Worm (Caenorhabditis elegans): ENCODE results near the gene C04A11.1.

DNA sequence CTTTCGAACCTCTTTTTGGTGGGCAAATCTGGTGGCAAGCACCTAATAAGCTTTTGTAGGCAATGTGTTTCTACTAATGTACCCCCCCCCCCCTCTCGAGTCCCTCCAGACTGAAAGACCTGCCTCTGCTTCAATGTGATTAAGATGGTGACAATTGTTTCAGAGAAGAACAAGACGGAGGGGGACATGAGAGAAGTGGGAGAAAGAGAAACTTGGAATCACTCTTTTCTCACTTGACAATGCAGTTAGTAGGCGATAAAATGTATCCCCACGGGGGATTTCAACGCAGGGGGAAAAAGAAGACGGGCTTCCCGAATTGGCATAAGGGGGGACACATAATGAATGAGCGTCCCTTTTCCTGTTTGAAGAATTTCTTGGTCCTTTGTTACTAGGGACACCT, 28.1 kb upstream of the C04A11.1 start:
- no peak for TF ChIP-seq snpc-4 (tag; optimal IDR thresholded peaks at IDR 0.05)
- no peak for TF ChIP-seq fkh-10 (GFP tag; optimal IDR thresholded peaks at IDR 0.05)
- no peak for TF ChIP-seq lin-39 (tag; optimal IDR thresholded peaks at IDR 0.05)
- no peak for TF ChIP-seq nhr-28 (tag; optimal IDR thresholded peaks at IDR 0.05)
- no peak for TF ChIP-seq unc-62 (GFP tag; optimal IDR thresholded peaks at IDR 0.05)
- TF ChIP-seq ceh-28 (tag; optimal IDR thresholded peaks at IDR 0.05): no peak
- no peak for TF ChIP-seq ceh-16 (tag; optimal IDR thresholded peaks at IDR 0.05)
- TF ChIP-seq lin-15B (tag; optimal IDR thresholded peaks at IDR 0.05): no peak
- TF ChIP-seq tbx-2 (tag; optimal IDR thresholded peaks at IDR 0.05): no peak
- TF ChIP-seq elt-3 (tag; optimal IDR thresholded peaks at IDR 0.05): no peak
- no peak for TF ChIP-seq egl-27 (tag; optimal IDR thresholded peaks at IDR 0.05)
- no peak for TF ChIP-seq fos-1 (tag; optimal IDR thresholded peaks at IDR 0.05)
- no peak for TF ChIP-seq daf-12 (tag; optimal IDR thresholded peaks at IDR 0.05)
- TF ChIP-seq nhr-25 (tag; optimal IDR thresholded peaks at IDR 0.05): no peak
